Fruit fly (Drosophila melanogaster) whole organism, embryonic: ENCODE results near the gene Als2.

ENCODE experiments used
- Abd-B ChIP-seq: fragments of 200-800 bp; sonication (Bioruptor generic); optimal IDR thresholded peaks from 2 replicates; lab custom pipeline; 2018; ENCODE audit warnings: missing biosample characterization, mild to moderate bottlenecking, missing genetic modification characterization, moderate library complexity
- Awh ChIP-seq: fragments of 200-800 bp; sonication (Bioruptor generic); IDR thresholded peaks from 2 replicates; pipeline ENCODE4, ENCODE4 v1.3.6; 2022; ENCODE audit warnings: missing biosample characterization, missing genetic modification characterization
- BtbVII ChIP-seq: fragments of 200-800 bp; sonication (Bioruptor generic); optimal IDR thresholded peaks from 3 replicates; lab custom pipeline; 2017; ENCODE audit warnings: missing biosample characterization, mild to moderate bottlenecking, missing genetic modification characterization
- CG10274 ChIP-seq: fragments of 200-800 bp; sonication (Bioruptor generic); optimal IDR thresholded peaks from 3 replicates; lab custom pipeline; 2017; ENCODE audit warnings: missing biosample characterization, mild to moderate bottlenecking, missing genetic modification characterization
- CG10979 ChIP-seq: fragments of 200-800 bp; sonication (Bioruptor generic); optimal IDR thresholded peaks from 2 replicates; lab custom pipeline; 2018; ENCODE audit warnings: missing biosample characterization, mild to moderate bottlenecking, missing genetic modification characterization, moderate library complexity
- CG11085 ChIP-seq: fragments of 200-800 bp; sonication (Bioruptor generic); IDR thresholded peaks from 2 replicates; pipeline ENCODE4 v1.3.6; 2022; ENCODE audit warnings: missing biosample characterization, missing genetic modification characterization
- CG11247 ChIP-seq: fragments of 200-800 bp; sonication (Bioruptor generic); IDR thresholded peaks from 2 replicates; pipeline ENCODE4 v1.3.6; 2022; ENCODE audit warnings: missing biosample characterization, missing genetic modification characterization
- CG12155 ChIP-seq: fragments of 200-800 bp; sonication (Bioruptor generic); optimal IDR thresholded peaks from 3 replicates; lab custom pipeline; 2016; ENCODE audit warnings: missing biosample characterization, missing genetic modification characterization
- CG12391 ChIP-seq: fragments of 200-800 bp; sonication (Bioruptor generic); optimal IDR thresholded peaks from 3 replicates; lab custom pipeline; 2018; ENCODE audit warnings: missing biosample characterization, mild to moderate bottlenecking, missing genetic modification characterization, moderate library complexity
- CG13287 ChIP-seq: fragments of 200-800 bp; sonication (Bioruptor generic); IDR thresholded peaks from 2 replicates; pipeline ENCODE4 v1.3.6; 2022; ENCODE audit warnings: missing biosample characterization, missing genetic modification characterization; ENCODE audit not compliant: partially characterized antibody
- CG13894 ChIP-seq: fragments of 200-800 bp; sonication (Bioruptor generic); optimal IDR thresholded peaks from 3 replicates; lab custom pipeline; 2018; ENCODE audit warnings: missing biosample characterization, mild to moderate bottlenecking, missing genetic modification characterization, moderate library complexity
- CG17385 ChIP-seq: fragments of 200-800 bp; sonication (Bioruptor generic); optimal IDR thresholded peaks from 3 replicates; lab custom pipeline; 2018; ENCODE audit warnings: missing biosample characterization, mild to moderate bottlenecking, missing genetic modification characterization
- CG17829 ChIP-seq: fragments of 200-800 bp; optimal IDR thresholded peaks from 2 replicates; lab custom pipeline; 2019; ENCODE audit warnings: missing biosample characterization, mild to moderate bottlenecking, missing genetic modification characterization, moderate library complexity
- CG17912 ChIP-seq: fragments of 200-800 bp; sonication (Bioruptor generic); optimal IDR thresholded peaks from 2 replicates; lab custom pipeline; 2018; ENCODE audit warnings: missing biosample characterization, mild to moderate bottlenecking, missing genetic modification characterization
- CG30431 ChIP-seq: fragments of 200-800 bp; sonication (Bioruptor generic); optimal IDR thresholded peaks from 2 replicates; lab custom pipeline; 2017; ENCODE audit warnings: missing biosample characterization, missing genetic modification characterization
- CG33557 ChIP-seq: fragments of 200-800 bp; sonication (Bioruptor generic); optimal IDR thresholded peaks from 2 replicates; lab custom pipeline; 2019; ENCODE audit warnings: missing biosample characterization, mild to moderate bottlenecking, missing genetic modification characterization, moderate library complexity
- CG4854 ChIP-seq: fragments of 200-800 bp; sonication (Bioruptor generic); optimal IDR thresholded peaks from 2 replicates; lab custom pipeline; 2016; ENCODE audit warnings: missing biosample characterization, missing genetic modification characterization, inconsistent platforms
- CG7928 ChIP-seq: fragments of 200-800 bp; sonication (Bioruptor generic); optimal IDR thresholded peaks from 2 replicates; lab custom pipeline; 2017; ENCODE audit warnings: missing biosample characterization, mild to moderate bottlenecking, missing genetic modification characterization
- CG8290 ChIP-seq, 3 experiments: fragments of 200-800 bp; sonication (Bioruptor generic); optimal IDR thresholded peaks; 2 replicates each; lab custom pipeline; 2016 to 2019; ENCODE audit warnings: missing biosample characterization in 3 of 3, missing genetic modification characterization in 3 of 3, mild to moderate bottlenecking in 2 of 3, moderate library complexity in 1 of 3
- CG8388 ChIP-seq: fragments of 200-800 bp; sonication (Bioruptor generic); optimal IDR thresholded peaks from 2 replicates; lab custom pipeline; 2019; ENCODE audit warnings: missing biosample characterization, mild to moderate bottlenecking, missing genetic modification characterization, moderate library complexity
- CG8765 ChIP-seq: fragments of 200-800 bp; sonication (Bioruptor generic); IDR thresholded peaks from 2 replicates; pipeline ENCODE4 v1.3.6; 2022; ENCODE audit warnings: missing biosample characterization, missing genetic modification characterization
- CG8924 ChIP-seq: fragments of 200-800 bp; optimal IDR thresholded peaks from 3 replicates; lab custom pipeline; 2019; ENCODE audit warnings: missing biosample characterization, mild to moderate bottlenecking, missing genetic modification characterization, moderate library complexity
- CG8944 ChIP-seq: fragments of 200-800 bp; sonication (Bioruptor generic); optimal IDR thresholded peaks from 3 replicates; lab custom pipeline; 2016; ENCODE audit warnings: missing biosample characterization, missing genetic modification characterization
- CoRest ChIP-seq: fragments of 200-800 bp; sonication (Bioruptor generic); optimal IDR thresholded peaks from 3 replicates; lab custom pipeline; 2018; ENCODE audit warnings: missing biosample characterization, mild to moderate bottlenecking, missing genetic modification characterization, moderate library complexity
- Fer1 ChIP-seq: fragments of 200-800 bp; sonication (Bioruptor generic); optimal IDR thresholded peaks from 2 replicates; lab custom pipeline; 2017; ENCODE audit warnings: missing biosample characterization, mild to moderate bottlenecking, missing genetic modification characterization
- Hr51 ChIP-seq, 2 experiments: fragments of 200-800 bp; sonication (Bioruptor generic); optimal IDR thresholded peaks; 2 replicates in 1 of 2; 3 replicates in 1 of 2; lab custom pipeline; 2016 to 2018; ENCODE audit warnings: missing biosample characterization in 2 of 2, missing genetic modification characterization in 2 of 2, mild to moderate bottlenecking in 1 of 2, moderate library complexity in 1 of 2
- MESR4 ChIP-seq: fragments of 200-800 bp; sonication (Bioruptor generic); optimal IDR thresholded peaks from 2 replicates; lab custom pipeline; 2018; ENCODE audit warnings: missing biosample characterization, mild to moderate bottlenecking, missing genetic modification characterization, moderate library complexity
- Mes4 ChIP-seq: fragments of 200-800 bp; sonication (Bioruptor generic); optimal IDR thresholded peaks from 2 replicates; lab custom pipeline; 2016; ENCODE audit warnings: missing biosample characterization, missing genetic modification characterization
- PHDP ChIP-seq: fragments of 200-800 bp; sonication (Bioruptor generic); optimal IDR thresholded peaks from 3 replicates; lab custom pipeline; 2018; ENCODE audit warnings: missing biosample characterization, mild to moderate bottlenecking, missing genetic modification characterization, moderate library complexity
- Ravus ChIP-seq: fragments of 200-800 bp; sonication (Bioruptor generic); IDR thresholded peaks from 2 replicates; pipeline ENCODE4 v1.3.6; 2022; ENCODE audit warnings: missing biosample characterization, missing genetic modification characterization
- Scr ChIP-seq: fragments of 200-800 bp; sonication (Bioruptor generic); IDR thresholded peaks from 2 replicates; pipeline ENCODE4 v1.3.6; 2022; ENCODE audit warnings: missing biosample characterization, missing genetic modification characterization; ENCODE audit not compliant: partially characterized antibody
- Sry-δ ChIP-seq: fragments of 200-800 bp; sonication (Bioruptor generic); optimal IDR thresholded peaks from 2 replicates; lab custom pipeline; 2016; ENCODE audit warnings: missing biosample characterization, missing genetic modification characterization
- Stat92E ChIP-seq, 3 experiments: fragments of >200 bp in 2 of 3; fragments of 200-800 bp in 1 of 3; sonication (Bioruptor generic) in 1 of 3; optimal IDR thresholded peaks; 2 replicates each; lab custom pipeline; 2017 to 2019; ENCODE audit warnings: missing biosample characterization in 3 of 3, missing genetic modification characterization in 3 of 3, mild to moderate bottlenecking in 1 of 3, moderate library complexity in 1 of 3
- Xrp1 ChIP-seq: fragments of 200-800 bp; sonication (Bioruptor generic); IDR thresholded peaks from 2 replicates; pipeline ENCODE4 v1.3.6; 2022; ENCODE audit warnings: missing biosample characterization, missing genetic modification characterization
- croc ChIP-seq: fragments of 200-800 bp; sonication (Bioruptor generic); conservative IDR thresholded peaks from 3 replicates; pipeline ENCODE4 v1.3.6; 2022; ENCODE audit warnings: missing biosample characterization, missing genetic modification characterization
- danr ChIP-seq: fragments of 200-800 bp; sonication (Bioruptor generic); IDR thresholded peaks from 2 replicates; pipeline ENCODE4 v1.3.6; 2022; ENCODE audit warnings: missing biosample characterization, missing genetic modification characterization
- en ChIP-seq: fragments of 200-800 bp; sonication (Bioruptor generic); optimal IDR thresholded peaks from 2 replicates; lab custom pipeline; 2016; ENCODE audit warnings: missing biosample characterization, missing genetic modification characterization
- fd64A ChIP-seq: fragments of 200-800 bp; sonication (Bioruptor generic); optimal IDR thresholded peaks from 3 replicates; lab custom pipeline; 2018; ENCODE audit warnings: missing biosample characterization, mild to moderate bottlenecking, missing genetic modification characterization
- gce ChIP-seq: fragments of 200-800 bp; sonication (Bioruptor generic); IDR thresholded peaks from 3 replicates; pipeline ENCODE4 v1.3.6; 2022; ENCODE audit warnings: missing biosample characterization, missing genetic modification characterization
- gro ChIP-seq: fragments of 200-800 bp; sonication (Bioruptor generic); optimal IDR thresholded peaks from 2 replicates; lab custom pipeline; 2016; ENCODE audit warnings: missing biosample characterization, missing genetic modification characterization
- h ChIP-seq: fragments of >200 bp; optimal IDR thresholded peaks from 2 replicates; lab custom pipeline; 2017
- hb ChIP-seq: fragments of 200-800 bp; sonication (Bioruptor generic); IDR thresholded peaks from 3 replicates; pipeline ENCODE4 v1.3.6; 2022; ENCODE audit warnings: missing biosample characterization, missing genetic modification characterization; ENCODE audit not compliant: partially characterized antibody
- hbn ChIP-seq: fragments of 200-800 bp; sonication (Bioruptor generic); IDR thresholded peaks from 2 replicates; pipeline ENCODE4 v1.3.6; 2022; ENCODE audit warnings: missing biosample characterization, missing genetic modification characterization; ENCODE audit not compliant: partially characterized antibody
- inv ChIP-seq: fragments of 200-800 bp; sonication (Bioruptor generic); IDR thresholded peaks from 2 replicates; pipeline ENCODE4 v1.3.6; 2022; ENCODE audit warnings: missing biosample characterization, missing genetic modification characterization; ENCODE audit not compliant: partially characterized antibody
- kah ChIP-seq: fragments of 200-800 bp; sonication (Bioruptor generic); optimal IDR thresholded peaks from 2 replicates; lab custom pipeline; 2018; ENCODE audit warnings: missing biosample characterization, mild to moderate bottlenecking, missing genetic modification characterization
- schlank ChIP-seq: fragments of 200-800 bp; sonication (Bioruptor generic); optimal IDR thresholded peaks from 2 replicates; lab custom pipeline; 2018; ENCODE audit warnings: missing biosample characterization, mild to moderate bottlenecking, missing genetic modification characterization
- sens-2 ChIP-seq: fragments of 200-800 bp; sonication (Bioruptor generic); IDR thresholded peaks from 2 replicates; pipeline ENCODE4 v1.3.6; 2022; ENCODE audit warnings: missing biosample characterization, missing genetic modification characterization
- tap ChIP-seq: fragments of 200-800 bp; optimal IDR thresholded peaks from 3 replicates; lab custom pipeline; 2019; ENCODE audit warnings: missing biosample characterization, mild to moderate bottlenecking, missing genetic modification characterization, moderate library complexity
- twi ChIP-seq: fragments of 200-800 bp; optimal IDR thresholded peaks from 2 replicates; lab custom pipeline; 2019; ENCODE audit warnings: missing biosample characterization, mild to moderate bottlenecking, missing genetic modification characterization, moderate library complexity

Als2 gene

DNA sequence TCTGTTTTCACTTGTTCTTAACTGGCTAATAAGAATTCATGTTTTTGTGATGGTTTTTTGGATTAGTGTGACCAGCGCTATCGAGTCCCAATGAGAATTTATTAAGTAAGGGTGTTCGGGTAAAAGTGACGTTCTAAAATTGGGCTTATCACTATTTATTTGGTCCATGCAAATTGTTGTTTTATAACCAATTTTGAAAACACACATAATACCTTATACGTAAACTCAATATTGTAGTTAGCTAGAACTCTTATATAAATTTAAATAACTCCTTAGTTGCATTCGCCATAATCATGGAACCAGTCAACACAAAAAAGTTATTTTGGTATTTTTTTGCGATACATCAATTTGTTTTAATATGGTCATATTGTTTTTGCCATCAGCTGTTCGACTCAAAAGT, at the start of gene Als2, which contains the start of gene CG11248 (continued):
- TF ChIP-seq CG12391 (peak; percentile 88), Hr51 (GFP tag; optimal IDR thresholded peaks at IDR 0.05; lab: Kevin White, UChicago) (peak in 1 of 2 experiments; percentile 64), Abd-B (GFP tag; lab: Kevin White, UChicago) (peak; percentile 85), Scr (GFP tag; lab: Robert Waterston, UW) (no peak), sens-2 (GFP tag; lab: Robert Waterston, UW) (no peak), CG12155 (GFP tag; lab: Kevin White, UChicago) (no peak), Ravus (GFP tag; lab: Robert Waterston, UW) (no peak), PHDP (tag; lab: Kevin White, UChicago) (no peak), CG10979 (peak; percentile 69), CG8290 (GFP tag; optimal IDR thresholded peaks at IDR 0.05; lab: Kevin White, UChicago) (no peak), CG8290 (tag; optimal IDR thresholded peaks at IDR 0.05; lab: Kevin White, UChicago) (peak in 1 of 2 experiments; percentile 3), CG10274 (GFP tag; lab: Kevin White, UChicago) (no peak), hbn (GFP tag; lab: Robert Waterston, UW) (no peak), h (lab: Kevin White, UChicago) (no peak), Fer1 (GFP tag; lab: Kevin White, UChicago) (no peak), CG11085 (GFP tag; lab: Robert Waterston, UW) (no peak), gro (GFP tag; lab: Kevin White, UChicago) (no peak), CoRest (tag; lab: Kevin White, UChicago) (peak; percentile 87), kah (no peak), CG7928 (GFP tag; lab: Kevin White, UChicago) (no peak), gce (0 out of 3 replicates have a peak, but pooled peaks have one; percentile 17), tap (tag; lab: Kevin White, UChicago) (no peak), CG33557 (peak; percentile 69), CG13894 (no peak), Sry-δ (GFP tag; lab: Kevin White, UChicago) (peak; percentile 60), Stat92E (GFP tag; optimal IDR thresholded peaks at IDR 0.05; lab: Kevin White, UChicago) (no peak), CG17912 (no peak), en (GFP tag; lab: Kevin White, UChicago) (peak; percentile 46), schlank (no peak), inv (GFP tag; lab: Robert Waterston, UW) (no peak), BtbVII (GFP tag; lab: Kevin White, UChicago) (no peak), CG8388 (GFP tag; lab: Kevin White, UChicago) (peak; percentile 71), Mes4 (peak; percentile 7), CG8765 (peak; percentile 38; the same call in 1 of the 2 replicates), Awh (0 out of 2 replicates have a peak, but pooled peaks have one; percentile 18), CG8944 (GFP tag; lab: Kevin White, UChicago) (peak; percentile 65), hb (no peak), CG11247 (no peak), danr (GFP tag; lab: Robert Waterston, UW) (no peak), CG17385 (peak; percentile 60), MESR4 (no peak), CG17829 (tag; lab: Kevin White, UChicago) (peak; percentile 86), fd64A (GFP tag; lab: Kevin White, UChicago) (no peak), CG8924 (tag; lab: Kevin White, UChicago) (peak; percentile 91), Xrp1 (peak; percentile 77; the same call in 1 of the 2 replicates), CG30431 (GFP tag; lab: Kevin White, UChicago) (peak; percentile 50), CG13287 (0 out of 2 replicates have a peak, but pooled peaks have one; percentile 8), CG4854 (no peak), croc (peak; percentile 65), twi (peak; percentile 72)
